Fruit fly (Drosophila melanogaster): Measurements from ENCODE around the gene Spn.

Spn gene

DNA sequence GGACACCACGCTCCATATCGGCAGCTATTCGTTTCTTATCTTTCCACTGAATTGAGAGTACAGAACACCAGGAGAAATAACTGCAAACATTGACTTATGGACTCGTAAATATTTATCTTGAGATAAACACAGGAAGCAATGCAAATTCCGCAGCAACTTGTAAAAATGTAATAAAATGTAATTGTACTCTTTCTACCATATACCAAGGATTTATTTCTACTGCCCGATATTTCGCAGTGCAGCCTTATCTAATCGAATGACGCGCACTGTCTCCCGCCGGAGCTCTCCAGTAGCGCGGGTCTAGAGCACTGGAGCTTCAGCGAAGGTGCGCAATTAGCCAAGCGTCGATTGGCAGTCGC lies 59.9 kb downstream of the Spn start (continued):
- peak; percentile 51 for TF ChIP-seq Usf (GFP tag; optimal IDR thresholded peaks at IDR 0.05)
- TF ChIP-seq CG12071 (GFP tag; optimal IDR thresholded peaks at IDR 0.05), result peak; percentile 79
- peak; percentile 87 for TF ChIP-seq ttk (GFP tag; IDR thresholded peaks at IDR 0.05)
- peak; percentile 78 for TF ChIP-seq CG17829 (tag; optimal IDR thresholded peaks at IDR 0.05)
- peak; percentile 57 for TF ChIP-seq Sry-δ (GFP tag; optimal IDR thresholded peaks at IDR 0.05)
- peak; percentile 38 for TF ChIP-seq gcm2 (GFP tag; optimal IDR thresholded peaks at IDR 0.05)
- no peak for TF ChIP-seq bbx (GFP tag; IDR thresholded peaks at IDR 0.05; ENCODE audit: partially characterized antibody)
- TF ChIP-seq MTF-1 (GFP tag; optimal IDR thresholded peaks at IDR 0.05; ENCODE audit: borderline replicate concordance), result peak; percentile 69
- TF ChIP-seq CG9437 (GFP tag; optimal IDR thresholded peaks at IDR 0.05), result peak; percentile 60
- TF ChIP-seq CG10431 (GFP tag; optimal IDR thresholded peaks at IDR 0.05), result no peak
- TF ChIP-seq Dek (tag; optimal IDR thresholded peaks at IDR 0.05), result peak; percentile 79
- peak; percentile 81 for TF ChIP-seq CG32767 (GFP tag; IDR thresholded peaks at IDR 0.05)
- peak; percentile 62; the same call in 1 of the 2 replicates for TF ChIP-seq Doc2 (GFP tag; IDR thresholded peaks at IDR 0.05)
- TF ChIP-seq CrebB (tag; optimal IDR thresholded peaks at IDR 0.05), result peak; percentile 65
- TF ChIP-seq Eip74EF (GFP tag; optimal IDR thresholded peaks at IDR 0.05), result peak in 1 of 2 experiments; percentile 64
- TF ChIP-seq CG14050 (GFP tag; IDR thresholded peaks at IDR 0.05), result peak; percentile 88
- peak; percentile 66 for TF ChIP-seq Chrac-16 (GFP tag; optimal IDR thresholded peaks at IDR 0.05)
- TF ChIP-seq CG16815 (GFP tag; optimal IDR thresholded peaks at IDR 0.05), result peak; percentile 50
- peak; percentile 79; the same call in 2 of the 3 replicates for TF ChIP-seq gce (GFP tag; IDR thresholded peaks at IDR 0.05)
- peak; percentile 69 for TF ChIP-seq CG17186 (GFP tag; optimal IDR thresholded peaks at IDR 0.05)
- no peak for TF ChIP-seq CG9876 (GFP tag; optimal IDR thresholded peaks at IDR 0.05)
- peak; percentile 45 for TF ChIP-seq Vsx1 (GFP tag; optimal IDR thresholded peaks at IDR 0.05)
- TF ChIP-seq Adf1 (GFP tag; IDR thresholded peaks at IDR 0.05), result peak; percentile 79
- TF ChIP-seq Sox102F (GFP tag; optimal IDR thresholded peaks at IDR 0.05), result peak; percentile 73
- TF ChIP-seq Max (GFP tag; optimal IDR thresholded peaks at IDR 0.05), result peak; percentile 87
- peak; percentile 81 for TF ChIP-seq CG10274 (GFP tag; optimal IDR thresholded peaks at IDR 0.05)
- no peak for TF ChIP-seq pros (GFP tag; optimal IDR thresholded peaks at IDR 0.05)
- TF ChIP-seq CG17359 (tag; optimal IDR thresholded peaks at IDR 0.05), result peak; percentile 91
- peak; percentile 84 for TF ChIP-seq lilli (GFP tag; optimal IDR thresholded peaks at IDR 0.05)
- peak; percentile 63 for TF ChIP-seq CG33213 (GFP tag; optimal IDR thresholded peaks at IDR 0.05)
- TF ChIP-seq CG6272 (GFP tag; IDR thresholded peaks at IDR 0.05), result peak; percentile 86
- peak; percentile 76 for TF ChIP-seq ems (GFP tag; optimal IDR thresholded peaks at IDR 0.05)
- peak; percentile 44 for TF ChIP-seq CG8944 (GFP tag; optimal IDR thresholded peaks at IDR 0.05)
- peak; percentile 90 for TF ChIP-seq CG3847 (GFP tag; IDR thresholded peaks at IDR 0.05)
- no peak for TF ChIP-seq fru (optimal IDR thresholded peaks at IDR 0.05)
- TF ChIP-seq wdn (GFP tag; IDR thresholded peaks at IDR 0.05), result peak; percentile 86
- peak; percentile 54 for TF ChIP-seq Ssrp (tag; optimal IDR thresholded peaks at IDR 0.05)
- TF ChIP-seq tna (GFP tag; IDR thresholded peaks at IDR 0.05; ENCODE audit: partially characterized antibody), result no peak

DNA sequence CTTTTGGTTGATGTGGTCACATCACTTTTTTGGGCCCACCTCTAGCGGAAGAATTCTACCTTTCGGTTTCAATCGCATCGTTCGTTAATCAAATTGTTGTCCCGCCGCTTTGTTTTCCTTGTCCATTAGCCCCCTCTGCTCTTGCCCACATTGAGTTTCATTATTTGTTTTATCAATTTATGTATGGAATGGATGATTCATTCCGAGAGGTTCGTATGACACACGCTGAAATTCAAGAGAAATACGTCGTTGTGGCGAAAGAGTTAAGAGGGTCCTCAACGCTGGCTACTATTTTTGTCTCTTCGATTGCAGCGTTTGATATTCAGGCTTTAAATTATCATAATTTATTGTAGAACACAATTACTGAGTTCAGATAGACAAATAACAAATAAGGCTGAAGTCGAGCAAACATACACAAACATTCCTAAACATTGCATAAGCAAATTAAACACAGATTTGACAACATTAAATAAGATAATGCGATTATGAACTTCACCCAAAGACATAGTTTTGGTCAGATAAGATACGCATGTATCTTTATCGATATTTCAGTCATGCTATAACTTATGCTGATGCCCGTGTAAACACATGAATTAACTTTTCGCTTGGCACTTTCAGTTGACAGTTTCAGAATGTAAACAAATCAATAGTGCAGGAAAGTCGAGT lies 60.4 kb downstream of the Spn start:
- no peak for TF ChIP-seq CG11695 (GFP tag; IDR thresholded peaks at IDR 0.05)
- peak; percentile 6 for TF ChIP-seq sens (GFP tag)
- TF ChIP-seq fd102C (GFP tag; optimal IDR thresholded peaks at IDR 0.05), result peak; percentile 25
- TF ChIP-seq Mad (GFP tag; optimal IDR thresholded peaks at IDR 0.05), result no peak
- TF ChIP-seq crol (GFP tag; IDR thresholded peaks at IDR 0.05), result 0 out of 2 replicates have a peak, but pooled peaks have one; percentile 27
- no peak for TF ChIP-seq sim (GFP tag; IDR thresholded peaks at IDR 0.05)
- TF ChIP-seq CG14014 (GFP tag; IDR thresholded peaks at IDR 0.05), result peak; percentile 7; the same call in 1 of the 2 replicates
- TF ChIP-seq CG17361 (GFP tag; IDR thresholded peaks at IDR 0.05), result no peak
- TF ChIP-seq nerfin-1 (tag; optimal IDR thresholded peaks at IDR 0.05), result no peak
- TF ChIP-seq sd (tag; optimal IDR thresholded peaks at IDR 0.05), result peak; percentile 58
- peak; percentile 56; the same call in 1 of the 3 replicates for TF ChIP-seq otp (GFP tag; IDR thresholded peaks at IDR 0.05)
- peak; percentile 50 for TF ChIP-seq exex (tag; optimal IDR thresholded peaks at IDR 0.05)
- no peak for TF ChIP-seq zfh2 (GFP tag; optimal IDR thresholded peaks at IDR 0.05)
- no peak for TF ChIP-seq CG1603 (tag; optimal IDR thresholded peaks at IDR 0.05)
- no peak for TF ChIP-seq trem (tag; optimal IDR thresholded peaks at IDR 0.05)
